Worm (Caenorhabditis elegans): Measurements from ENCODE around the gene C15C8.4.

Gene C15C8.4

DNA sequence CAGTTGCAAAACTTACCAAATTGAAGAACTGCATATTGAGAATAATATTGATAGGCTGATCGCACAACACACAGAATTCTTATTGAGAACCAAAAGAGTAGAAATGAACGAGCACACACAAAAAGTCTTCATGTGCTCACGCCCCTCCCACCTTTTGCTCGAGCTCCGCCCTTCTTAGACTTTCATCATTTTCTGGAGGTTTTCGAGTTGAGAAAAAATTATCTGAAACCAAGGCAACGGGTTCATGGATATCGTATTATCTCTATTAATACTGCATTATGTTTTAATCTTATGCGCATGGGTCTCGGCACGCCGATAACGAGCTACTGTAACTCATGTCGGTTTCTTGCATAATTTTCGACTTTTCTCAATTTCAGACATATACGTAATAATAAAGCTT lies 21.4 kb downstream of the C15C8.4 start, which contains the start of gene R11D1.12:
Gene R11D1.12 (minus strand): TSS at position 101 of the 400 bp plus-strand sequence.
- no peak for TF ChIP-seq attf-3 (GFP tag; conservative IDR thresholded peaks at IDR 0.05)
- no peak for TF ChIP-seq Y56A3A.18 (GFP tag; IDR thresholded peaks at IDR 0.05)

DNA sequence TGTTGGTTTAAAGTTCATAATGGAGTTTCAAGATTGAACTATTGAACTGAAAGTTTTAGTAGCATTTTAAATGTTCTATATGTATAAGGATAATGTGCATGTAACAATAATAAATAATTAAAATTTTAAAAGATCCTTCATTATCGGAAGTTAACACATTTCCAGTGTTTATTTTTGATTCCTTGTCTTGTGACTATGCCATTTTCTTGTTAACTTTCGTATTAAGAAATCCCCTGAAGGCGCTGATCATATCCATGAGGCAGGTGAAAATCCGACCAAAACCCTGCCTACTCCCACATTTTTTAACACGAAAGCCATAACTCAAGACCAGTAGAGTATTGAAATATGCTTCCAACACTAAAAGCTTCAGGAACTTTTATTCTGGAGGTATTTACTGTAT lies 27.6 kb downstream of the C15C8.4 start, which contains the start of gene R11D1.7:
Gene R11D1.7 (plus strand): TSS at position 301 of the 400 bp plus-strand sequence.
- TF ChIP-seq die-1 (tag; optimal IDR thresholded peaks at IDR 0.05) (no peak), lir-1 (GFP tag; conservative IDR thresholded peaks at IDR 0.05) (no peak), lin-40 (tag; optimal IDR thresholded peaks at IDR 0.05) (no peak), ceh-79 (tag; optimal IDR thresholded peaks at IDR 0.05) (no peak), ceh-91 (GFP tag; IDR thresholded peaks at IDR 0.05) (no peak), lin-54 (GFP tag; optimal IDR thresholded peaks at IDR 0.05) (no peak), bed-2 (GFP tag; IDR thresholded peaks at IDR 0.05) (no peak), Y53G8AR.9 (GFP tag; conservative IDR thresholded peaks at IDR 0.05) (no peak), tlf-1 (GFP tag; optimal IDR thresholded peaks at IDR 0.05) (no peak), hsf-1 (GFP tag; IDR thresholded peaks at IDR 0.05) (no peak), aptf-3 (GFP tag; IDR thresholded peaks at IDR 0.05) (no peak), F33H1.4 (GFP tag; IDR thresholded peaks at IDR 0.05) (no peak), F39B2.1 (GFP tag; IDR thresholded peaks at IDR 0.05) (no peak), somi-1 (GFP tag; optimal IDR thresholded peaks at IDR 0.05) (no peak), nhr-90 (tag; optimal IDR thresholded peaks at IDR 0.05) (no peak)

DNA sequence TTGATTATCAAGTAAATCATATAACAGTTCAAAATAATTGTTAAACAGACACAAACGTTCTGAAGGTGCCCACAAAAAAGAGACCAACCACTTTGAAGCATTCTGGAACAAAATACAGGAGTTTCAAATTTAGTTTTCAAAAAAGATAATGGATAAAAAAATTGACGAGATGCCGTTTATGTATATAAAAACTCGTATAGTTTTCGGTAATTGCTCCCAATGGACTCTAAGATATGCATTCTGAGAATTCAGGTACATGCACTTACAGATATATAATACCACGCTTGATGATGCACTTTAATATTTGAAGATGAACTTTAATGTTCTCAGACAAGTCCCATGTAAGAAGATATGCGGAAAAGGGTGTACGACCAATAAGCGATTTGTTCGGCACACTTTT lies 28.6 kb downstream of the C15C8.4 start, which contains the start of gene str-181:
Gene str-181 (minus strand): TSS at position 101 of the 400 bp plus-strand sequence.
- TF ChIP-seq snpc-3.4 (tag; optimal IDR thresholded peaks at IDR 0.05) (no peak), somi-1 (GFP tag; optimal IDR thresholded peaks at IDR 0.05) (no peak), ama-1 (optimal IDR thresholded peaks at IDR 0.05) (no peak), ama-1 (GFP tag; optimal IDR thresholded peaks at IDR 0.05) (no peak), aptf-2 (GFP tag; conservative IDR thresholded peaks at IDR 0.05) (no peak), hlh-26 (GFP tag; conservative IDR thresholded peaks at IDR 0.05) (no peak), Y79H2A.3 (GFP tag; conservative IDR thresholded peaks at IDR 0.05) (no peak), atf-7 (tag; optimal IDR thresholded peaks at IDR 0.05) (no peak), ceh-79 (tag; optimal IDR thresholded peaks at IDR 0.05) (no peak), zfh-2 (GFP tag; conservative IDR thresholded peaks at IDR 0.05) (no peak)

DNA sequence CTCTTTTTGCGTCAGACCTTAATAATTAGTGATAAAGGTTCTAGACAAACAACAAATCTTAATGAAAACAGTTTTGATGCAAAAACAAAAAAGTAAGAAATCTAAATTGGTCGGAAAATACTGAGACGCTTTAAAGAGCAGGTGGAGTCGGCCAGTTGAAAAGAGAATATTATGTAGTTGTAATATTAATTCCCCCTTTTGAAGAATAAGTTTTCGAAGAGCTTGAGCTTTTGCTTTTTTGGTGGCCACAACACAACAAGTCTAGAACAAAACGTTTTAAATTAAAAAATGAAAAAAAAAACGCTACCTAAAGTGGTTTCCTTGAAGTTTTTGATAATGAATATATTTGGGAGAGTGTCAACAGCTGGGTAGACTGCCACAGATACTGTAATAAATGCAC lies 30.8 kb downstream of the C15C8.4 start, which contains the start of gene str-178:
Gene str-178 (minus strand): TSS at position 101 of the 400 bp plus-strand sequence.
- TF ChIP-seq mxl-1 (tag; optimal IDR thresholded peaks at IDR 0.05), result no peak
- no peak for TF ChIP-seq Y95B8A.8 (GFP tag; IDR thresholded peaks at IDR 0.05)
- TF ChIP-seq somi-1 (GFP tag; optimal IDR thresholded peaks at IDR 0.05), result no peak
- no peak for TF ChIP-seq Y56A3A.18 (GFP tag; IDR thresholded peaks at IDR 0.05)
- TF ChIP-seq lin-35 (GFP tag; optimal IDR thresholded peaks at IDR 0.05), result no peak
- no peak for TF ChIP-seq madf-10 (tag; optimal IDR thresholded peaks at IDR 0.05)
- TF ChIP-seq mcd-1 (GFP tag; IDR thresholded peaks at IDR 0.05), result no peak
- no peak for TF ChIP-seq athp-1 (tag; optimal IDR thresholded peaks at IDR 0.05)
- TF ChIP-seq ztf-28 (GFP tag; IDR thresholded peaks at IDR 0.05), result no peak
- no peak for TF ChIP-seq snpc-1.3 (tag; optimal IDR thresholded peaks at IDR 0.05; ENCODE audit: insufficient read depth)
- no peak for TF ChIP-seq nhr-120 (GFP tag; IDR thresholded peaks at IDR 0.05)
- TF ChIP-seq ceh-58 (GFP tag; IDR thresholded peaks at IDR 0.05), result no peak
- no peak for TF ChIP-seq F23B12.7 (tag; optimal IDR thresholded peaks at IDR 0.05; ENCODE audit: insufficient read depth)
- TF ChIP-seq egl-44 (GFP tag; IDR thresholded peaks at IDR 0.05), result no peak
- TF ChIP-seq ztf-18 (tag; optimal IDR thresholded peaks at IDR 0.05), result no peak
- TF ChIP-seq snpc-1.1 (tag; optimal IDR thresholded peaks at IDR 0.05; ENCODE audit: insufficient read depth), result no peak
- TF ChIP-seq ceh-100 (GFP tag; IDR thresholded peaks at IDR 0.05), result no peak

All from whole organism, young adult.